Worm (Caenorhabditis elegans): ENCODE results near the gene F35H10.5.

DNA sequence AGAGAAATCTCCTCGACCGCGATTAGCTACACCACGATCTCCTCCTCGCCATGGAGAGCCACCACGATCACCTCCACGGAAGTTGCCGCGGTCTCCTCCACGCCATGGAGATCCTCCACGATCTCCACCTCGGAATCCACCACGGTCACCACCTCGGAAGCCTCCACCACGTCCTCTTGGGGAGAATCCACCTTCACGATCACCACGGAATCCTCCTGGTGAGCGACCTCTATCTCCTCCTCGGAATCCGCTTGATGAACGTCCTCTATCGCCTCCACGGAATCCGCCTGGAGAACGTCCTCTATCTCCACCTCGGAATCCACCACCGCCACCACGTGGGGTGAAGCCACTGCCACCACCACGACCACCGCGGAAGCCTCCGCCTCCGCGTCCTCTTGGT lies 11.5 kb upstream of the F35H10.5 start:
- TF ChIP-seq ref-1 (GFP tag; conservative IDR thresholded peaks at IDR 0.05), result no peak
- TF ChIP-seq ztf-29 (GFP tag; IDR thresholded peaks at IDR 0.05), result no peak
- no peak for TF ChIP-seq klf-2 (GFP tag; conservative IDR thresholded peaks at IDR 0.05)
- TF ChIP-seq T22C8.4 (GFP tag; IDR thresholded peaks at IDR 0.05), result no peak
- TF ChIP-seq flt-1 (GFP tag; IDR thresholded peaks at IDR 0.05), result no peak
- TF ChIP-seq ztf-23 (GFP tag; IDR thresholded peaks at IDR 0.05), result no peak
- TF ChIP-seq cog-1 (tag; optimal IDR thresholded peaks at IDR 0.05), result no peak

All from whole organism, midembryonic.